Worm (Caenorhabditis elegans): Measurements from ENCODE around the gene F19C7.2.

F19C7.2 gene

ce11 chrIV:4602565-4602964, 2.8 kb downstream of the F19C7.2 start, which contains the start of gene F19C7.4:
Gene F19C7.4, plus strand, starts transcription at chrIV:4602865.
- TF ChIP-seq lin-11 (tag; optimal IDR thresholded peaks at IDR 0.05) = no peak
- no peak for TF ChIP-seq tbx-2 (tag; optimal IDR thresholded peaks at IDR 0.05)
- no peak for TF ChIP-seq ceh-18 (tag; optimal IDR thresholded peaks at IDR 0.05)
- no peak for TF ChIP-seq nhr-11 (tag; optimal IDR thresholded peaks at IDR 0.05)
- TF ChIP-seq sdc-2 (tag; optimal IDR thresholded peaks at IDR 0.05) = no peak
- no peak for TF ChIP-seq pha-2 (tag; optimal IDR thresholded peaks at IDR 0.05)
- TF ChIP-seq hlh-13 (GFP tag; optimal IDR thresholded peaks at IDR 0.05) = no peak
- no peak for TF ChIP-seq ceh-48 (tag; optimal IDR thresholded peaks at IDR 0.05)
- TF ChIP-seq dve-1 (tag; optimal IDR thresholded peaks at IDR 0.05) = no peak
- no peak for TF ChIP-seq mec-3 (tag; optimal IDR thresholded peaks at IDR 0.05; ENCODE audit: borderline replicate concordance)
- TF ChIP-seq fkh-10 (GFP tag; optimal IDR thresholded peaks at IDR 0.05) = no peak

ce11 chrIV:4605608-4606007, 5.9 kb downstream of the F19C7.2 start, which contains the start of gene nspg-10:
Gene nspg-10, plus strand, starts transcription at chrIV:4605786.
- TF ChIP-seq nfya-1 (tag; optimal IDR thresholded peaks at IDR 0.05) (no peak), elt-2 (tag; optimal IDR thresholded peaks at IDR 0.05) (no peak), C08G9.2 (tag; optimal IDR thresholded peaks at IDR 0.05) (no peak), C38D4.7 (GFP tag; optimal IDR thresholded peaks at IDR 0.05) (no peak), pqm-1 (tag; optimal IDR thresholded peaks at IDR 0.05) (no peak)

- TF ChIP-seq odd-2 (tag; optimal IDR thresholded peaks at IDR 0.05) = no peak
- TF ChIP-seq elt-4 (tag; optimal IDR thresholded peaks at IDR 0.05) = peak; percentile 70
These were observed 8.9 kb downstream of the F19C7.2 start for ce11 chrIV:4608661-4609060.

DNA sequence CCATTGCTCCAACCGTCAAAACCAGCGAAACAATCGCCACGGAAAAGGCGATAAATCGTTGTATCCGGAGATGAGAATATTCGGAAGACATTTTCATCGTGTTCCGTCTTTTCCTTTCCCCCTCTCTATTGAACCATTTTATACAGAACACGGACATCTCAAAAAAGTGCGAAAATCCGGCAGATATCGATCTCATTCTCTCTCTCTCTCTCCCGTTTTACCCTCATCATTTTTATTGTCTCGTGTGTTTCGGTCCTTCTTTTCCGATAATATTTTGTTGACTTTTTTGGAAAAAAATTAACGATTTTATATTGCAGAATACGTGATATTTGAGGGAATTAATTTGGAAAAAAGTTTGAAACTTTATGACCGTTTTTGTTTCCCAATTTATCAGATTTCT, 9.8 kb downstream of the F19C7.2 start, which contains the start of gene col-110:
Gene col-110, minus strand, starts transcription at position 101 of the 400 bp plus-strand sequence.
- no peak for TF ChIP-seq zip-5 (tag; optimal IDR thresholded peaks at IDR 0.05)
- no peak for TF ChIP-seq eyg-1 (tag; optimal IDR thresholded peaks at IDR 0.05)
- no peak for TF ChIP-seq ceh-24 (tag; optimal IDR thresholded peaks at IDR 0.05)
- TF ChIP-seq gmeb-2 (tag; optimal IDR thresholded peaks at IDR 0.05) = no peak
- TF ChIP-seq elt-2 (tag; optimal IDR thresholded peaks at IDR 0.05) = no peak
- no peak for TF ChIP-seq nhr-11 (tag; optimal IDR thresholded peaks at IDR 0.05)
- no peak for TF ChIP-seq nfya-1 (tag; optimal IDR thresholded peaks at IDR 0.05)
- TF ChIP-seq hlh-30 (tag; optimal IDR thresholded peaks at IDR 0.05; ENCODE audit: insufficient read depth) = no peak
- no peak for TF ChIP-seq fax-1 (tag; optimal IDR thresholded peaks at IDR 0.05)
- no peak for TF ChIP-seq ttx-3 (tag; optimal IDR thresholded peaks at IDR 0.05)
- no peak for TF ChIP-seq ceh-34 (tag; optimal IDR thresholded peaks at IDR 0.05)
- no peak for TF ChIP-seq ceh-18 (tag; optimal IDR thresholded peaks at IDR 0.05)
- no peak for TF ChIP-seq ceh-48 (tag; optimal IDR thresholded peaks at IDR 0.05)
- TF ChIP-seq F13H6.1 (tag; optimal IDR thresholded peaks at IDR 0.05) = no peak
- TF ChIP-seq pha-2 (tag; optimal IDR thresholded peaks at IDR 0.05) = no peak

DNA sequence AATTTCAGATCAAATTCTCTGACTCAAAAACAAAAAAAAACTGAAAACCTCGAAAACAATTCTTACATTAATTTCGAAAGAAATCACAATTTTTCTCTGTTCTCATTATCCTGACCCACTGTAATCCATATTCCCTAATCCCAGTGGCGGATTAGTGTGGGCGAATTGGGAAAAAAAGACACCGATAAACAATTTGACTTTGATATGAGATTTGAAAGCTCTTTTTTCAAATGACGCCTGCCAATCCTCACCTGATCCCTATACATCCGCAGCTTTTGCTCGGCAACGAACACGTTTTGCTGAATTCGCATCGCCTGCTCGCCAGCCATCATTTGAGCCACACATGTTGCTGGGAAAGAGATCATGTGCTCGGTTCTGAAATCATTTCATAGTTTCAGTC, 12.0 kb downstream of the F19C7.2 start:
- TF ChIP-seq sox-2 (GFP tag; IDR thresholded peaks at IDR 0.05) (no peak), ceh-9 (tag; optimal IDR thresholded peaks at IDR 0.05) (no peak)

- no peak for TF ChIP-seq unc-55 (GFP tag; optimal IDR thresholded peaks at IDR 0.05)
- no peak for TF ChIP-seq fax-1 (tag; optimal IDR thresholded peaks at IDR 0.05)
- TF ChIP-seq ceh-19 (GFP tag; optimal IDR thresholded peaks at IDR 0.05) = no peak
- no peak for TF ChIP-seq che-1 (tag; optimal IDR thresholded peaks at IDR 0.05)
- no peak for TF ChIP-seq ets-4 (tag; optimal IDR thresholded peaks at IDR 0.05)
- TF ChIP-seq tbx-2 (tag; optimal IDR thresholded peaks at IDR 0.05) = no peak
- no peak for TF ChIP-seq hlh-6 (tag; optimal IDR thresholded peaks at IDR 0.05)
- no peak for TF ChIP-seq zip-5 (tag; optimal IDR thresholded peaks at IDR 0.05)
- no peak for TF ChIP-seq Y22D7AL.16 (tag; optimal IDR thresholded peaks at IDR 0.05)
- no peak for TF ChIP-seq ztf-16 (tag; optimal IDR thresholded peaks at IDR 0.05)
- no peak for TF ChIP-seq lim-6 (tag; optimal IDR thresholded peaks at IDR 0.05)
- no peak for TF ChIP-seq rnt-1 (tag; optimal IDR thresholded peaks at IDR 0.05)
- TF ChIP-seq sdc-2 (tag; optimal IDR thresholded peaks at IDR 0.05) = no peak
- TF ChIP-seq K09A11.1 (tag; optimal IDR thresholded peaks at IDR 0.05; ENCODE audit: insufficient read depth) = no peak
- TF ChIP-seq ceh-31 (tag; optimal IDR thresholded peaks at IDR 0.05) = no peak
- no peak for TF ChIP-seq pat-9 (tag; optimal IDR thresholded peaks at IDR 0.05)
These were observed 12.8 kb downstream of the F19C7.2 start for ce11 chrIV:4612597-4612996.

Measured in whole organism, late embryonic.